Fruit fly (Drosophila melanogaster) whole organism, pupa: ENCODE measurements around the gene Hr96.
A peak's percentile ranks its signal among the peaks of the same experiment; 100 is the strongest.

ENCODE experiments used
- CG10348 ChIP-seq: fragments of 200-800 bp; sonication (Bioruptor generic); IDR thresholded peaks from 2 replicates; pipeline ENCODE4 v1.3.6; 2022; ENCODE audit warnings: missing biosample characterization, missing genetic modification characterization
- CG12605 ChIP-seq: fragments of 200-800 bp; sonication (Bioruptor generic); IDR thresholded peaks from 2 replicates; pipeline ENCODE4 v1.3.6; 2022; ENCODE audit warnings: missing biosample characterization, missing genetic modification characterization
- CG13204 ChIP-seq: fragments of 200-800 bp; sonication (Bioruptor generic); optimal IDR thresholded peaks from 2 replicates; lab custom pipeline; 2018; ENCODE audit warnings: missing biosample characterization, mild to moderate bottlenecking, missing genetic modification characterization, moderate library complexity
- CG14655 ChIP-seq: fragments of 200-800 bp; sonication (Bioruptor generic); optimal IDR thresholded peaks from 3 replicates; lab custom pipeline; 2017; ENCODE audit warnings: mild to moderate bottlenecking, missing biosample characterization, missing genetic modification reagents, missing genetic modification characterization
- CG15710 ChIP-seq: fragments of 200-800 bp; sonication (Bioruptor generic); optimal IDR thresholded peaks from 2 replicates; lab custom pipeline; 2018; ENCODE audit warnings: missing biosample characterization, mild to moderate bottlenecking, missing genetic modification characterization, moderate library complexity
- CG17806 ChIP-seq: fragments of 200-800 bp; sonication (Bioruptor generic); optimal IDR thresholded peaks from 2 replicates; lab custom pipeline; 2018; ENCODE audit warnings: missing biosample characterization, mild to moderate bottlenecking, missing genetic modification characterization, moderate library complexity
- CG32121 ChIP-seq: fragments of 200-800 bp; sonication (Bioruptor generic); IDR thresholded peaks from 2 replicates; pipeline ENCODE4 v1.3.6; 2022; ENCODE audit warnings: missing biosample characterization, missing genetic modification characterization
- CG34367 ChIP-seq: fragments of 200-800 bp; sonication (Bioruptor generic); optimal IDR thresholded peaks from 2 replicates; lab custom pipeline; 2018; ENCODE audit warnings: missing biosample characterization, mild to moderate bottlenecking, missing genetic modification characterization
- CG4496 ChIP-seq: fragments of 200-800 bp; sonication (Bioruptor generic); IDR thresholded peaks from 3 replicates; pipeline ENCODE4 v1.3.6; 2022; ENCODE audit warnings: missing biosample characterization, missing genetic modification characterization
- CG8301 ChIP-seq: fragments of 200-800 bp; sonication (Bioruptor generic); optimal IDR thresholded peaks from 2 replicates; lab custom pipeline; 2018; ENCODE audit warnings: missing biosample characterization, mild to moderate bottlenecking, missing genetic modification characterization
- CG9948 ChIP-seq: fragments of 200-800 bp; sonication (Bioruptor generic); optimal IDR thresholded peaks from 2 replicates; lab custom pipeline; 2018; ENCODE audit warnings: missing biosample characterization, mild to moderate bottlenecking, missing genetic modification characterization, moderate library complexity
- D1 ChIP-seq: fragments of 200-800 bp; sonication (Bioruptor generic); optimal IDR thresholded peaks from 2 replicates; lab custom pipeline; 2018; ENCODE audit warnings: missing biosample characterization, mild to moderate bottlenecking, missing genetic modification characterization, moderate library complexity
- EcR ChIP-seq: fragments of 200-800 bp; sonication (Bioruptor generic); optimal IDR thresholded peaks from 3 replicates; lab custom pipeline; 2019; ENCODE audit warnings: missing biosample characterization, missing genetic modification characterization, mild to moderate bottlenecking, moderate library complexity, missing genetic modification reagents
- Ets98B ChIP-seq: fragments of 200-800 bp; sonication (Bioruptor generic); IDR thresholded peaks from 2 replicates; pipeline ENCODE4 v1.3.6; 2022; ENCODE audit warnings: missing biosample characterization, missing genetic modification characterization
- Pif1A ChIP-seq: fragments of 200-800 bp; sonication (Bioruptor generic); optimal IDR thresholded peaks from 3 replicates; lab custom pipeline; 2016; ENCODE audit warnings: missing biosample characterization, missing genetic modification characterization
- Pif1B ChIP-seq: fragments of 200-800 bp; sonication (Bioruptor generic); optimal IDR thresholded peaks from 3 replicates; lab custom pipeline; 2016; ENCODE audit warnings: missing biosample characterization, missing genetic modification characterization
- Snoo ChIP-seq: fragments of 200-800 bp; sonication (Bioruptor generic); optimal IDR thresholded peaks from 3 replicates; lab custom pipeline; 2017; ENCODE audit warnings: missing biosample characterization, mild to moderate bottlenecking, missing genetic modification characterization, inconsistent platforms
- fd96Ca ChIP-seq: fragments of 200-800 bp; sonication (Bioruptor generic); IDR thresholded peaks from 3 replicates; pipeline ENCODE4 v1.3.6; 2022; ENCODE audit warnings: missing biosample characterization, missing genetic modification characterization
- gl ChIP-seq: fragments of 200-800 bp; sonication (Bioruptor generic); optimal IDR thresholded peaks from 2 replicates; lab custom pipeline; 2018; ENCODE audit warnings: missing biosample characterization, mild to moderate bottlenecking, missing genetic modification characterization
- rn ChIP-seq: fragments of 200-800 bp; sonication (Bioruptor generic); IDR thresholded peaks from 2 replicates; pipeline ENCODE4 v1.3.6; 2022; ENCODE audit warnings: missing biosample characterization, missing genetic modification characterization

Gene Hr96

DNA sequence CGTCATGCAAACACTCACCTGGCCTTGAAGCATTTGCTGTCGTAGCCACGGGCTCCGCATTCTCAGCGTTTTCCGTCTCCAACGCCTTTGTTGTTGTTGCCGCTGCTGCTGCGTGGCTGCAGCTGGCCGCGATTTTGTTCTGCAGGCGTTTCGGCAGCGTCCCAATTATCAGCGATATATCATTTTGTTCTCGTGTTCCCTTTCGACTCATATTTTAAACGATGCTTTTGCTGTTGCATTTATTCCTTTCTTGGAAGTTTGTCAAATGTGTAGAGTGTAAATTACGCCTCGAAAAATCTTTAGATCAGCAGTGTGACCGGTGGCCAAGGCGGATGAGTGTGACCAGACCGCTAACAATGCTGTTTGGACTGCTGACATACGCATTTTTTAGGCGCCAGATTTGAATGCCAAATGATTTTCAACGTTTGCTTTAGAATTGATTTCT, 8.1 kb downstream of the Hr96 start, which contains the start of gene Smg6:
Gene Smg6 (minus strand): TSS at position 324 of the 445 bp plus-strand sequence.
- TF ChIP-seq gl (tag; lab: Kevin White, UChicago) (no peak), CG12605 (no peak), Pif1B (GFP tag; lab: Kevin White, UChicago) (no peak), CG32121 (GFP tag; lab: Robert Waterston, UW) (no peak), Snoo (no peak), CG15710 (tag; lab: Kevin White, UChicago) (no peak), D1 (no peak), CG17806 (tag; lab: Kevin White, UChicago) (no peak), fd96Ca (no peak), CG13204 (GFP tag; lab: Kevin White, UChicago) (no peak), Pif1A (GFP tag; lab: Kevin White, UChicago) (no peak), Ets98B (GFP tag; lab: Robert Waterston, UW) (no peak), CG9948 (tag; lab: Kevin White, UChicago) (no peak), CG8301 (tag; lab: Kevin White, UChicago) (no peak), CG14655 (GFP tag; lab: Kevin White, UChicago) (no peak), CG4496 (GFP tag; lab: Robert Waterston, UW) (no peak)

DNA sequence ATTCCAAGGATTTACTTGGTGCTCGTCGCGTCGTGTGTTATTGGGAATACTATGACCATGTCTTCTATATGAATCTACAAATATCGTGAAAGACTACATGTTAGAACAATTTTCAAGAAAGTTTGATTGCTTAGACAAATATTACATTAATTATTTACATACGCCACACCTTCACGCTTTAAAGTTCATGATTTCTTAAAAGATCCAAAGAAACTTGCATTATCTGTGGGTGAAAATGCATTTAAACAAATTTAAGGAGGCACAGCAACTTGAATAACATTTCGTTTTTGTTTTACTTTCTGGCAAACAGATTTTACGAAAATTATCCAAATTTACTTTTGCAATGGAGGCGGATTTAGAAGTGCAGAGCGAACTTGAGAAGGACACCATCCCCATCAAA, 11.6 kb downstream of the Hr96 start, which contains the start of gene CG31115:
Gene CG31115 (plus strand): TSS at position 301 of the 400 bp plus-strand sequence.
- TF ChIP-seq fd96Ca (no peak), CG14655 (GFP tag; lab: Kevin White, UChicago) (no peak), gl (tag; lab: Kevin White, UChicago) (no peak), Pif1B (GFP tag; lab: Kevin White, UChicago) (no peak), CG17806 (tag; lab: Kevin White, UChicago) (no peak), CG34367 (tag; lab: Kevin White, UChicago) (no peak), CG12605 (no peak), rn (GFP tag; lab: Robert Waterston, UW) (no peak), CG15710 (tag; lab: Kevin White, UChicago) (no peak), Snoo (no peak)
- TF ChIP-seq, all 21 proteins: peak for 0

DNA sequence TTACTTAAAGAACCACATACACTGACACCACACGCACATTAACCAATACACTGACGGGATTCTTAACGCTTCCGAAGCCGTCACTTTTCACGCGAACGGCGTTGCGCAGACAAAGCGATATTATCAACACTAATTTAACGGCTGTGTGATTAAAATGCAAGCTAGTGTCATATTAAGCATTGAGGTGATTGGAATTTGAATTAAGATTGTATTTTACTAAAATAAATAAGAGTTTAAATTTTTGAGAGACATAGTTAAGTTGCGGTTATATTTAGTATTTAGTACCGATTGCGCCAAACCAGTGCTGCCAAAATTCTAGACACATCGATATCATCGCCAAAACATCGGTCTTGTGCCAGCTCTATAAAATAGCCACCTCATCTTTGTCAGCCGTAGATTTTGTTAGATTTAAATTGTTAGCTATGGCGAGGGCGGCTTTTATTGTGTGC, 14.0 kb downstream of the Hr96 start, which contains the start of the genes Ythdf and bai:
Gene Ythdf (minus strand): TSS at position 222 of the 449 bp plus-strand sequence.
Gene bai (plus strand): TSS at position 347 of the 449 bp plus-strand sequence.
- TF ChIP-seq CG9948 (tag; lab: Kevin White, UChicago) (peak; percentile 72), CG34367 (tag; lab: Kevin White, UChicago) (no peak)

- no peak for TF ChIP-seq Pif1B (GFP tag; lab: Kevin White, UChicago)
- no peak for TF ChIP-seq CG4496 (GFP tag; lab: Robert Waterston, UW)
- TF ChIP-seq CG14655 (GFP tag; lab: Kevin White, UChicago): no peak
- no peak for TF ChIP-seq rn (GFP tag; lab: Robert Waterston, UW)
- no peak for TF ChIP-seq Snoo
- TF ChIP-seq D1: no peak
- TF ChIP-seq EcR (GFP tag; lab: Kevin White, UChicago): no peak
- no peak for TF ChIP-seq CG8301 (tag; lab: Kevin White, UChicago)
- TF ChIP-seq CG17806 (tag; lab: Kevin White, UChicago): no peak
- TF ChIP-seq fd96Ca: no peak
Measured at dm6 chr3R:25044816-25045551, 19.9 kb downstream of the Hr96 start, which contains the start of gene 5PtaseI. 5PtaseI (minus strand) TSS chr3R:25045151.

- no peak for TF ChIP-seq fd96Ca
- TF ChIP-seq CG34367 (tag; lab: Kevin White, UChicago): no peak
- TF ChIP-seq CG13204 (GFP tag; lab: Kevin White, UChicago): no peak
- no peak for TF ChIP-seq CG32121 (GFP tag; lab: Robert Waterston, UW)
- no peak for TF ChIP-seq CG15710 (tag; lab: Kevin White, UChicago)
- no peak for TF ChIP-seq D1
- TF ChIP-seq Ets98B (GFP tag; lab: Robert Waterston, UW): no peak
- TF ChIP-seq CG10348: no peak
- TF ChIP-seq CG12605: no peak
- no peak for TF ChIP-seq Pif1A (GFP tag; lab: Kevin White, UChicago)
- TF ChIP-seq Pif1B (GFP tag; lab: Kevin White, UChicago): no peak
- no peak for TF ChIP-seq gl (tag; lab: Kevin White, UChicago)
Measured at dm6 chr3R:25046023-25046422, 21.0 kb downstream of the Hr96 start, which contains the start of gene CG11786. CG11786 (plus strand) TSS chr3R:25046323.

- 0 out of 3 replicates have a peak, but pooled peaks have one; percentile 31 for TF ChIP-seq CG4496 (GFP tag; lab: Robert Waterston, UW)
- no peak for TF ChIP-seq CG8301 (tag; lab: Kevin White, UChicago)
- peak; percentile 15; the same call in 1 of the 2 replicates for TF ChIP-seq CG32121 (GFP tag; lab: Robert Waterston, UW)
- no peak for TF ChIP-seq CG9948 (tag; lab: Kevin White, UChicago)
Measured at dm6 chr3R:25047504-25047903, 22.5 kb downstream of the Hr96 start, which contains the start of gene CG11790. CG11790 (plus strand) TSS chr3R:25047706.
